Fruit fly (Drosophila melanogaster) whole organism, wandering third instar larva: ENCODE results near the gene Ubx.

Experiments used
- Abd-B ChIP-seq: fragments of >200 bp; optimal IDR thresholded peaks from 2 replicates; lab custom pipeline; 2017; ENCODE audit warnings: missing biosample characterization, missing genetic modification characterization
- CG9705 ChIP-seq: fragments of 200-800 bp; sonication (Bioruptor generic); optimal IDR thresholded peaks from 2 replicates; lab custom pipeline; 2018; ENCODE audit warnings: missing biosample characterization, mild to moderate bottlenecking, missing genetic modification characterization
- CrebA ChIP-seq: fragments of 200-800 bp; sonication (Bioruptor generic); optimal IDR thresholded peaks from 2 replicates; lab custom pipeline; 2016; ENCODE audit warnings: missing biosample characterization, mild to moderate bottlenecking, missing genetic modification characterization, borderline replicate concordance
- Dfd ChIP-seq: fragments of >200 bp; optimal IDR thresholded peaks from 2 replicates; lab custom pipeline; 2017; ENCODE audit warnings: missing biosample characterization, missing genetic modification characterization
- Dif ChIP-seq: fragments of 200-275, 200-300 bp; sonication (Bioruptor generic); optimal IDR thresholded peaks from 2 replicates; lab custom pipeline; 2018; ENCODE audit warnings: missing biosample characterization, missing genetic modification characterization; ENCODE audit not compliant: partially characterized antibody
- GATAd ChIP-seq: sonication (Bioruptor generic); optimal IDR thresholded peaks from 2 replicates; lab custom pipeline; 2016; ENCODE audit warnings: missing biosample characterization, missing genetic modification characterization
- Hnf4 ChIP-seq: fragments of 200-800 bp; sonication (Bioruptor generic); optimal IDR thresholded peaks from 2 replicates; lab custom pipeline; 2016; ENCODE audit warnings: missing biosample characterization, mild to moderate bottlenecking, missing genetic modification characterization
- Hr83 ChIP-seq: fragments of 200-300 bp; sonication (Bioruptor generic); optimal IDR thresholded peaks from 2 replicates; lab custom pipeline; 2016; ENCODE audit warnings: missing biosample characterization, mild to moderate bottlenecking, missing genetic modification characterization, moderate library complexity; ENCODE audit not compliant: poor library complexity, severe bottlenecking
- Jra ChIP-seq: sonication (Bioruptor generic); optimal IDR thresholded peaks from 2 replicates; lab custom pipeline; 2016; ENCODE audit warnings: missing biosample characterization, missing genetic modification characterization
- Myc ChIP-seq: fragments of >200 bp; optimal IDR thresholded peaks from 2 replicates; lab custom pipeline; 2017
- N ChIP-seq: fragments of >200 bp; optimal IDR thresholded peaks from 2 replicates; lab custom pipeline; 2018; ENCODE audit warnings: missing biosample characterization, missing external identifiers, missing genetic modification characterization
- OdsH ChIP-seq: fragments of 200-800 bp; sonication (Bioruptor generic); optimal IDR thresholded peaks from 2 replicates; lab custom pipeline; 2016; ENCODE audit warnings: missing biosample characterization, mild to moderate bottlenecking, missing genetic modification characterization
- Rel ChIP-seq, 2 experiments: fragments of 200-800 bp; sonication (Bioruptor generic) in 1 of 2; optimal IDR thresholded peaks; 2 replicates in 1 of 2; 3 replicates in 1 of 2; lab custom pipeline; 2016 to 2019; ENCODE audit warnings: mild to moderate bottlenecking in 2 of 2, missing biosample characterization in 2 of 2, missing genetic modification characterization in 2 of 2, moderate library complexity in 1 of 2
- Sp1 ChIP-seq: fragments of 200-800 bp; sonication (Bioruptor generic); optimal IDR thresholded peaks from 3 replicates; lab custom pipeline; 2019; ENCODE audit warnings: missing biosample characterization, mild to moderate bottlenecking, missing genetic modification characterization, moderate library complexity
- Vsx2 ChIP-seq: fragments of 200-300, 225-300 bp; sonication (Bioruptor generic); optimal IDR thresholded peaks from 2 replicates; lab custom pipeline; 2018; ENCODE audit warnings: missing biosample characterization, missing genetic modification characterization; ENCODE audit not compliant: partially characterized antibody
- br ChIP-seq: fragments of 200-800 bp; sonication (Bioruptor generic); optimal IDR thresholded peaks from 2 replicates; lab custom pipeline; 2016; ENCODE audit warnings: missing biosample characterization, missing genetic modification characterization
- dl ChIP-seq, 2 experiments: fragments of 175-275, 200-275 bp in 1 of 2; fragments of 200-275 bp in 1 of 2; sonication (Bioruptor generic); optimal IDR thresholded peaks; lab custom pipeline; 2018; ENCODE audit warnings: mild to moderate bottlenecking in 2 of 2, missing biosample characterization in 2 of 2, missing genetic modification characterization in 2 of 2, moderate library complexity in 2 of 2; ENCODE audit not compliant: partially characterized antibody in 2 of 2, insufficient read depth in 1 of 2
- ey ChIP-seq: fragments of 200-800 bp; sonication (Bioruptor generic); optimal IDR thresholded peaks from 2 replicates; lab custom pipeline; 2016; ENCODE audit warnings: missing biosample characterization, missing genetic modification characterization
- foxo ChIP-seq, 2 experiments: fragments of 200-800 bp; sonication (Bioruptor generic); optimal IDR thresholded peaks; 2 replicates in 1 of 2; 3 replicates in 1 of 2; lab custom pipeline; 2016 to 2017; ENCODE audit warnings: missing biosample characterization in 2 of 2, missing genetic modification characterization in 2 of 2
- fru ChIP-seq: fragments of 200-800 bp; sonication (Bioruptor generic); optimal IDR thresholded peaks from 3 replicates; lab custom pipeline; 2016; ENCODE audit warnings: missing biosample characterization, mild to moderate bottlenecking, missing genetic modification characterization
- h ChIP-seq: fragments of 200-800 bp; sonication (Bioruptor generic); optimal IDR thresholded peaks from 3 replicates; lab custom pipeline; 2016; ENCODE audit warnings: missing biosample characterization, mild to moderate bottlenecking, missing genetic modification characterization
- jim ChIP-seq: fragments of 175-275, 200-325 bp; sonication (Bioruptor generic); optimal IDR thresholded peaks from 2 replicates; lab custom pipeline; 2016; ENCODE audit warnings: missing biosample characterization, mild to moderate bottlenecking, missing genetic modification characterization
- lola ChIP-seq: fragments of >200 bp; optimal IDR thresholded peaks from 2 replicates; lab custom pipeline; 2017; ENCODE audit warnings: missing biosample characterization, missing genetic modification characterization
- pan ChIP-seq: fragments of >200 bp; optimal IDR thresholded peaks from 2 replicates; lab custom pipeline; 2017
- rgr ChIP-seq: fragments of 200-800 bp; sonication (Bioruptor generic); optimal IDR thresholded peaks from 3 replicates; lab custom pipeline; 2016; ENCODE audit warnings: missing biosample characterization, mild to moderate bottlenecking, missing genetic modification characterization
- sage ChIP-seq: fragments of 200-800 bp; sonication (Bioruptor generic); optimal IDR thresholded peaks from 2 replicates; lab custom pipeline; 2016; ENCODE audit warnings: missing biosample characterization, mild to moderate bottlenecking, missing genetic modification characterization
- sv ChIP-seq: fragments of 200-800 bp; sonication (Bioruptor generic); optimal IDR thresholded peaks from 3 replicates; lab custom pipeline; 2016; ENCODE audit warnings: missing biosample characterization, missing genetic modification characterization
- tai ChIP-seq: sonication (Bioruptor generic); optimal IDR thresholded peaks from 2 replicates; lab custom pipeline; 2016; ENCODE audit warnings: missing biosample characterization, missing genetic modification characterization
- usp ChIP-seq: fragments of >200 bp; optimal IDR thresholded peaks from 2 replicates; lab custom pipeline; 2017; ENCODE audit warnings: missing biosample characterization, missing genetic modification characterization
- woc ChIP-seq: sonication (Bioruptor generic); optimal IDR thresholded peaks from 2 replicates; lab custom pipeline; 2016; ENCODE audit warnings: missing biosample characterization, mild to moderate bottlenecking, missing genetic modification characterization

Ubx gene

dm6 chr3R:16751234-16751633 is 17.0 kb upstream of the Ubx start, which contains the start of gene CG31275:
Gene CG31275 (minus strand): TSS chr3R:16751334.
- TF ChIP-seq lola (GFP tag; lab: Kevin White, UChicago) (no peak), dl (GFP tag; optimal IDR thresholded peaks at IDR 0.05; lab: Kevin White, UChicago; ENCODE audit: insufficient read depth in 1 of 2, partially characterized antibody in 2 of 2) (no peak), jim (no peak), CrebA (no peak), N (GFP tag; lab: Kevin White, UChicago) (no peak), Dif (GFP tag; lab: Kevin White, UChicago) (no peak)

dm6 chr3R:16750029-16750619 is 15.9 kb upstream of the Ubx start:
- TF ChIP-seq fru (GFP tag; lab: Kevin White, UChicago) = no peak
- TF ChIP-seq tai (GFP tag; lab: Kevin White, UChicago) = no peak
- no peak for TF ChIP-seq N (GFP tag; lab: Kevin White, UChicago)
- TF ChIP-seq rgr (GFP tag; lab: Kevin White, UChicago) = no peak
- no peak for TF ChIP-seq Rel (GFP tag; optimal IDR thresholded peaks at IDR 0.05; lab: Kevin White, UChicago)
- no peak for TF ChIP-seq Rel (tag; optimal IDR thresholded peaks at IDR 0.05; lab: Kevin White, UChicago)
- no peak for TF ChIP-seq Jra
- TF ChIP-seq Vsx2 (GFP tag; lab: Kevin White, UChicago) = no peak
- TF ChIP-seq CG9705 (GFP tag; lab: Kevin White, UChicago) = no peak
- no peak for TF ChIP-seq Dfd (GFP tag; lab: Kevin White, UChicago)
- TF ChIP-seq sv = no peak
- TF ChIP-seq, all 38 proteins: peak for 0

dm6 chr3R:16748558-16749172 is 14.4 kb upstream of the Ubx start:
- TF ChIP-seq h (GFP tag; lab: Kevin White, UChicago) (peak; percentile 24), pan (no peak), woc (no peak), foxo (GFP tag; optimal IDR thresholded peaks at IDR 0.05; lab: Kevin White, UChicago) (peak in 1 of 2 experiments; percentile 24), sage (GFP tag; lab: Kevin White, UChicago) (no peak), Hnf4 (peak; percentile 32), Myc (lab: Kevin White, UChicago) (peak; percentile 86), OdsH (GFP tag; lab: Kevin White, UChicago) (no peak), Hr83 (GFP tag; lab: Kevin White, UChicago) (no peak)

- no peak for TF ChIP-seq ey (GFP tag; lab: Kevin White, UChicago)
- TF ChIP-seq lola (GFP tag; lab: Kevin White, UChicago) = no peak
- TF ChIP-seq, all 38 proteins: peak for 0
Measured at dm6 chr3R:16746785-16747184, 12.6 kb upstream of the Ubx start.

dm6 chr3R:16745150-16745549 is 10.9 kb upstream of the Ubx start:
- TF ChIP-seq tai (GFP tag; lab: Kevin White, UChicago) (no peak), Hr83 (GFP tag; lab: Kevin White, UChicago) (no peak), usp (no peak), CG9705 (GFP tag; lab: Kevin White, UChicago) (no peak), Abd-B (GFP tag; lab: Kevin White, UChicago) (no peak), lola (GFP tag; lab: Kevin White, UChicago) (no peak), Dif (GFP tag; lab: Kevin White, UChicago) (no peak), fru (GFP tag; lab: Kevin White, UChicago) (no peak)

- TF ChIP-seq Rel (GFP tag; optimal IDR thresholded peaks at IDR 0.05; lab: Kevin White, UChicago) (no peak), Rel (tag; optimal IDR thresholded peaks at IDR 0.05; lab: Kevin White, UChicago) (no peak), br (GFP tag; lab: Kevin White, UChicago) (no peak), ey (GFP tag; lab: Kevin White, UChicago) (no peak), CG9705 (GFP tag; lab: Kevin White, UChicago) (no peak), Sp1 (GFP tag; lab: Kevin White, UChicago) (no peak), Jra (no peak), GATAd (no peak)
- TF ChIP-seq, all 38 proteins: peak for 0
Measured at dm6 chr3R:16744290-16744689, 10.1 kb upstream of the Ubx start.
